Fruit fly (Drosophila melanogaster): Measurements from ENCODE around the gene CG31524.

DNA sequence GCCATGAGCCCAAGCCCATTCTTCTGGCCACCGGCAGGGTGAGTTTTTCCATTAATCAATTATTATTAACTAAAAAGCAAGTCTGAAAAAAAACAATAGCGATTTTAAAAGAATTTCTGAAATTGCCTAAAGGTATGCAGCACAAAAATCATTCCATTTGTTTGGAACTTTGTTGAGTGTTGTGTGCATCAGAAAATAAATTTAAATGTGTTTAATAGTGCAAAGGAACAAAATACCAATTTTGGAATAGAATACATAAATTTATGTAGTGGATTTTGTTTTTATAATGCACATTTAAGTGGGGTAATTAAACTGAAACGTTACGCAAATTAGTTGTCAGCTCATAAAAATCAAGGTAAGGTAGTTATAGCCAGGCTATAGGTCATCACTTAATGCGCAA, 49.9 kb downstream of the CG31524 start:
- TF ChIP-seq CG13424 (tag; optimal IDR thresholded peaks at IDR 0.05) (no peak), usp (GFP tag; optimal IDR thresholded peaks at IDR 0.05) (no peak), gsb-n (tag; optimal IDR thresholded peaks at IDR 0.05) (no peak), CG18619 (GFP tag; optimal IDR thresholded peaks at IDR 0.05) (no peak), CG12299 (tag; optimal IDR thresholded peaks at IDR 0.05) (no peak), CG15601 (tag; optimal IDR thresholded peaks at IDR 0.05) (no peak), CG6654 (GFP tag; optimal IDR thresholded peaks at IDR 0.05) (no peak), CG10959 (GFP tag; IDR thresholded peaks at IDR 0.05) (no peak), ro (GFP tag; IDR thresholded peaks at IDR 0.05) (no peak)

All from whole organism, embryonic.